Worm (Caenorhabditis elegans): Measurements from ENCODE around the gene pgap-2.

ce11 chrIII:4699922-4700321, 5.4 kb upstream of the pgap-2 start, which contains the start of gene sel-13:
- TF ChIP-seq egl-18 (GFP tag; IDR thresholded peaks at IDR 0.05) (no peak), F49E8.2 (tag; optimal IDR thresholded peaks at IDR 0.05; ENCODE audit: insufficient read depth) (no peak), lsl-1 (GFP tag; optimal IDR thresholded peaks at IDR 0.05) (no peak), mel-28 (tag; optimal IDR thresholded peaks at IDR 0.05; ENCODE audit: borderline replicate concordance) (no peak), nhr-90 (tag; optimal IDR thresholded peaks at IDR 0.05) (no peak)

Measured in whole organism, young adult.